Fruit fly (Drosophila melanogaster) whole organism, embryonic: ENCODE measurements around the gene CG7810.

ENCODE experiments used
- C15 ChIP-seq: fragments of 200-800 bp; sonication (Bioruptor generic); IDR thresholded peaks from 3 replicates; pipeline ENCODE4 v1.3.6; 2022; ENCODE audit warnings: missing biosample characterization, missing genetic modification characterization
- CG11093 ChIP-seq: fragments of 200-800 bp; sonication (Bioruptor generic); IDR thresholded peaks from 3 replicates; pipeline ENCODE4 v1.3.6; 2022; ENCODE audit warnings: missing biosample characterization, missing genetic modification characterization
- CG12071 ChIP-seq: fragments of 200-800 bp; sonication (Bioruptor generic); optimal IDR thresholded peaks from 3 replicates; lab custom pipeline; 2018; ENCODE audit warnings: missing biosample characterization, mild to moderate bottlenecking, missing genetic modification characterization
- CG12391 ChIP-seq: fragments of 200-800 bp; sonication (Bioruptor generic); optimal IDR thresholded peaks from 3 replicates; lab custom pipeline; 2018; ENCODE audit warnings: missing biosample characterization, mild to moderate bottlenecking, missing genetic modification characterization, moderate library complexity
- CG12659 ChIP-seq: fragments of 200-800 bp; sonication (Bioruptor generic); optimal IDR thresholded peaks from 3 replicates; lab custom pipeline; 2017; ENCODE audit warnings: mild to moderate bottlenecking, missing biosample characterization, missing genetic modification reagents, missing genetic modification characterization
- CG12769 ChIP-seq: fragments of 200-800 bp; sonication (Bioruptor generic); optimal IDR thresholded peaks from 2 replicates; lab custom pipeline; 2019; ENCODE audit warnings: missing biosample characterization, mild to moderate bottlenecking, missing genetic modification characterization, moderate library complexity
- CG13287 ChIP-seq: fragments of 200-800 bp; sonication (Bioruptor generic); IDR thresholded peaks from 2 replicates; pipeline ENCODE4 v1.3.6; 2022; ENCODE audit warnings: missing biosample characterization, missing genetic modification characterization; ENCODE audit not compliant: partially characterized antibody
- CG13624 ChIP-seq: fragments of 200-800 bp; sonication (Bioruptor generic); optimal IDR thresholded peaks from 2 replicates; lab custom pipeline; 2016; ENCODE audit warnings: missing biosample characterization, missing genetic modification characterization
- CG14667 ChIP-seq: fragments of 200-800 bp; sonication (Bioruptor generic); IDR thresholded peaks from 2 replicates; pipeline ENCODE4 v1.3.6; 2022; ENCODE audit warnings: missing biosample characterization, missing genetic modification characterization
- CG15073 ChIP-seq: fragments of 200-800 bp; sonication (Bioruptor generic); optimal IDR thresholded peaks from 2 replicates; lab custom pipeline; 2016; ENCODE audit warnings: missing biosample characterization, missing genetic modification characterization
- CG17361 ChIP-seq: fragments of 200-800 bp; sonication (Bioruptor generic); IDR thresholded peaks from 3 replicates; pipeline ENCODE4 v1.3.6; 2022; ENCODE audit warnings: missing biosample characterization, missing genetic modification characterization
- CG18476 ChIP-seq: fragments of 200-800 bp; sonication (Bioruptor generic); optimal IDR thresholded peaks from 2 replicates; lab custom pipeline; 2016; ENCODE audit warnings: missing biosample characterization, mild to moderate bottlenecking, missing genetic modification characterization
- CG2199 ChIP-seq: fragments of 200-800 bp; sonication (Bioruptor generic); IDR thresholded peaks from 3 replicates; pipeline ENCODE4 v1.3.6; 2022; ENCODE audit warnings: missing biosample characterization, missing genetic modification characterization
- CG3995 ChIP-seq: fragments of 200-800 bp; sonication (Bioruptor generic); optimal IDR thresholded peaks from 3 replicates; lab custom pipeline; 2016; ENCODE audit warnings: missing biosample characterization, missing genetic modification characterization
- CG4404 ChIP-seq: fragments of 200-800 bp; sonication (Bioruptor generic); IDR thresholded peaks from 2 replicates; pipeline ENCODE4 v1.3.6; 2022; ENCODE audit warnings: missing biosample characterization, missing genetic modification characterization
- CG6254 ChIP-seq: fragments of 200-800 bp; sonication (Bioruptor generic); optimal IDR thresholded peaks from 3 replicates; lab custom pipeline; 2017; ENCODE audit warnings: mild to moderate bottlenecking, missing biosample characterization, missing genetic modification reagents, missing genetic modification characterization
- CG6683 ChIP-seq: fragments of 200-800 bp; sonication (Bioruptor generic); optimal IDR thresholded peaks from 2 replicates; lab custom pipeline; 2017; ENCODE audit warnings: missing biosample characterization, mild to moderate bottlenecking, missing genetic modification characterization, missing genetic modification reagents
- CG7372 ChIP-seq: fragments of 200-800 bp; sonication (Bioruptor generic); IDR thresholded peaks from 2 replicates; pipeline ENCODE4 v1.3.6; 2022; ENCODE audit warnings: missing biosample characterization, missing genetic modification characterization
- CG8388 ChIP-seq: fragments of 200-800 bp; sonication (Bioruptor generic); optimal IDR thresholded peaks from 2 replicates; lab custom pipeline; 2019; ENCODE audit warnings: missing biosample characterization, mild to moderate bottlenecking, missing genetic modification characterization, moderate library complexity
- CG9215 ChIP-seq: fragments of 200-800 bp; sonication (Bioruptor generic); IDR thresholded peaks from 2 replicates; pipeline ENCODE4 v1.3.6; 2022; ENCODE audit warnings: missing biosample characterization, missing genetic modification characterization
- Dip2 ChIP-seq: fragments of 200-800 bp; sonication (Bioruptor generic); IDR thresholded peaks from 2 replicates; pipeline ENCODE4 v1.3.6; 2022; ENCODE audit warnings: missing biosample characterization, missing genetic modification characterization
- Doc3 ChIP-seq: fragments of 200-800 bp; sonication (Bioruptor generic); IDR thresholded peaks from 3 replicates; pipeline ENCODE4 v1.3.6; 2022; ENCODE audit warnings: missing biosample characterization, missing genetic modification characterization; ENCODE audit not compliant: partially characterized antibody
- Ets97D ChIP-seq: fragments of 200-800 bp; sonication (Bioruptor generic); optimal IDR thresholded peaks from 3 replicates; lab custom pipeline; 2016; ENCODE audit warnings: missing biosample characterization, missing genetic modification characterization
- HHEX ChIP-seq: fragments of 200-800 bp; sonication (Bioruptor generic); optimal IDR thresholded peaks from 3 replicates; lab custom pipeline; 2017; ENCODE audit warnings: missing biosample characterization, mild to moderate bottlenecking, missing genetic modification characterization, missing genetic modification reagents
- Hey ChIP-seq: fragments of 200-800 bp; sonication (Bioruptor generic); optimal IDR thresholded peaks from 3 replicates; lab custom pipeline; 2018; ENCODE audit warnings: missing biosample characterization, mild to moderate bottlenecking, missing genetic modification characterization
- Hr3 ChIP-seq: fragments of 200-800 bp; sonication (Bioruptor generic); optimal IDR thresholded peaks from 3 replicates; lab custom pipeline; 2016; ENCODE audit warnings: missing biosample characterization, missing genetic modification characterization
- Hsf ChIP-seq: fragments of 200-800 bp; sonication (Bioruptor generic); optimal IDR thresholded peaks from 3 replicates; lab custom pipeline; 2016; ENCODE audit warnings: missing biosample characterization, missing genetic modification characterization
- NK7.1 ChIP-seq: fragments of 200-800 bp; sonication (Bioruptor generic); optimal IDR thresholded peaks from 3 replicates; lab custom pipeline; 2016; ENCODE audit warnings: missing biosample characterization, missing genetic modification characterization
- Nf-YB ChIP-seq: fragments of 200-800 bp; sonication (Bioruptor generic); optimal IDR thresholded peaks from 3 replicates; lab custom pipeline; 2019; ENCODE audit warnings: missing biosample characterization, mild to moderate bottlenecking, missing genetic modification characterization, moderate library complexity
- Scr ChIP-seq: fragments of 200-800 bp; sonication (Bioruptor generic); IDR thresholded peaks from 2 replicates; pipeline ENCODE4 v1.3.6; 2022; ENCODE audit warnings: missing biosample characterization, missing genetic modification characterization; ENCODE audit not compliant: partially characterized antibody
- Tbp ChIP-seq: fragments of >200 bp; optimal IDR thresholded peaks from 2 replicates; lab custom pipeline; 2018; ENCODE audit warnings: missing biosample characterization, missing genetic modification characterization
- amos ChIP-seq: fragments of 200-800 bp; sonication (Bioruptor generic); IDR thresholded peaks from 2 replicates; pipeline ENCODE4 v1.3.6; 2022; ENCODE audit warnings: missing biosample characterization, missing genetic modification characterization; ENCODE audit not compliant: partially characterized antibody
- cad ChIP-seq: fragments of >200 bp; optimal IDR thresholded peaks from 2 replicates; lab custom pipeline; 2017; ENCODE audit warnings: missing biosample characterization, missing genetic modification characterization
- cas ChIP-seq: fragments of 200-800 bp; sonication (Bioruptor generic); IDR thresholded peaks from 2 replicates; pipeline ENCODE4 v1.3.6; 2022; ENCODE audit warnings: missing biosample characterization, missing genetic modification characterization
- dysf ChIP-seq: fragments of 200-800 bp; sonication (Bioruptor generic); IDR thresholded peaks from 3 replicates; pipeline ENCODE4 v1.3.6; 2022; ENCODE audit warnings: missing biosample characterization, missing genetic modification characterization
- fd3F ChIP-seq: fragments of 200-800 bp; sonication (Bioruptor generic); optimal IDR thresholded peaks from 2 replicates; lab custom pipeline; 2018; ENCODE audit warnings: missing biosample characterization, mild to moderate bottlenecking, missing genetic modification characterization, moderate library complexity
- gro ChIP-seq: fragments of 200-800 bp; sonication (Bioruptor generic); optimal IDR thresholded peaks from 2 replicates; lab custom pipeline; 2016; ENCODE audit warnings: missing biosample characterization, missing genetic modification characterization
- jing ChIP-seq: fragments of 200-800 bp; sonication (Bioruptor generic); optimal IDR thresholded peaks from 2 replicates; lab custom pipeline; 2018; ENCODE audit warnings: missing biosample characterization, mild to moderate bottlenecking, missing genetic modification characterization
- onecut ChIP-seq: fragments of 200-800 bp; sonication (Bioruptor generic); IDR thresholded peaks from 2 replicates; pipeline ENCODE4 v1.3.6; 2022; ENCODE audit warnings: missing biosample characterization, missing genetic modification characterization
- pb ChIP-seq: fragments of 200-800 bp; sonication (Bioruptor generic); optimal IDR thresholded peaks from 3 replicates; lab custom pipeline; 2016; ENCODE audit warnings: missing biosample characterization, missing genetic modification characterization
- pfk ChIP-seq: fragments of 200-800 bp; sonication (Bioruptor generic); optimal IDR thresholded peaks from 2 replicates; lab custom pipeline; 2018; ENCODE audit warnings: missing biosample characterization, mild to moderate bottlenecking, missing genetic modification characterization, moderate library complexity
- rib ChIP-seq: fragments of 200-800 bp; sonication (Bioruptor generic); IDR thresholded peaks from 2 replicates; pipeline ENCODE4 v1.3.6; 2022; ENCODE audit warnings: missing biosample characterization, missing genetic modification characterization
- schlank ChIP-seq: fragments of 200-800 bp; sonication (Bioruptor generic); optimal IDR thresholded peaks from 2 replicates; lab custom pipeline; 2018; ENCODE audit warnings: missing biosample characterization, mild to moderate bottlenecking, missing genetic modification characterization
- scrt ChIP-seq: fragments of 200-800 bp; sonication (Bioruptor generic); optimal IDR thresholded peaks from 2 replicates; lab custom pipeline; 2018; ENCODE audit warnings: missing biosample characterization, mild to moderate bottlenecking, missing genetic modification characterization, moderate library complexity
- sens ChIP-seq: fragments of 200-800 bp; sonication (Bioruptor generic); peaks from one replicate; lab custom pipeline; 2016; ENCODE audit warnings: missing biosample characterization, missing genetic modification characterization
- tgo ChIP-seq: fragments of 200-800 bp; sonication (Bioruptor generic); IDR thresholded peaks from 3 replicates; pipeline ENCODE4 v1.3.6; 2022; ENCODE audit warnings: missing biosample characterization, missing genetic modification characterization
- tin ChIP-seq: fragments of 200-800 bp; sonication (Bioruptor generic); optimal IDR thresholded peaks from 3 replicates; lab custom pipeline; 2016; ENCODE audit warnings: missing biosample characterization, missing genetic modification characterization
- tio ChIP-seq: fragments of 200-800 bp; sonication (Bioruptor generic); optimal IDR thresholded peaks from 2 replicates; lab custom pipeline; 2017; ENCODE audit warnings: missing biosample characterization, missing genetic modification characterization, inconsistent platforms
- trh ChIP-seq: fragments of 200-800 bp; sonication (Bioruptor generic); optimal IDR thresholded peaks from 2 replicates; lab custom pipeline; 2016; ENCODE audit warnings: missing biosample characterization, missing genetic modification characterization
- twi ChIP-seq: fragments of 200-800 bp; optimal IDR thresholded peaks from 2 replicates; lab custom pipeline; 2019; ENCODE audit warnings: missing biosample characterization, mild to moderate bottlenecking, missing genetic modification characterization, moderate library complexity

The CG7810 gene

dm6 chr2L:8277561-8278201 lies 33.3 kb downstream of the CG7810 start (continued):
- TF ChIP-seq cas (peak; percentile 93), CG11093 (GFP tag; lab: Robert Waterston, UW) (peak; percentile 97), CG6254 (GFP tag; lab: Kevin White, UChicago) (peak; percentile 96), tio (GFP tag; lab: Kevin White, UChicago) (peak; percentile 96), pb (GFP tag; lab: Kevin White, UChicago) (peak; percentile 61), tin (GFP tag; lab: Kevin White, UChicago) (peak; percentile 99), Tbp (GFP tag; lab: Kevin White, UChicago) (no peak), CG3995 (GFP tag; lab: Kevin White, UChicago) (peak; percentile 66), Doc3 (GFP tag; lab: Robert Waterston, UW) (no peak), CG17361 (GFP tag; lab: Robert Waterston, UW) (peak; percentile 99), Dip2 (GFP tag; lab: Robert Waterston, UW) (no peak; the same call in 1 of the 2 replicates), sens (peak; percentile 99), scrt (peak; percentile 92), Scr (no peak), twi (peak; percentile 90), pfk (GFP tag; lab: Kevin White, UChicago) (peak; percentile 43), CG9215 (GFP tag; lab: Robert Waterston, UW) (peak; percentile 93), dysf (GFP tag; lab: Robert Waterston, UW) (peak; percentile 99), NK7.1 (GFP tag; lab: Kevin White, UChicago) (peak; percentile 89), Hr3 (peak; percentile 99), CG6683 (peak; percentile 94), CG15073 (peak; percentile 89), CG4404 (GFP tag; lab: Robert Waterston, UW) (peak; percentile 98), CG14667 (GFP tag; lab: Robert Waterston, UW) (peak; percentile 98; the same call in 1 of the 2 replicates), Hsf (peak; percentile 96), trh (GFP tag; lab: Kevin White, UChicago) (peak; percentile 98), CG8388 (GFP tag; lab: Kevin White, UChicago) (peak; percentile 98), onecut (GFP tag; lab: Robert Waterston, UW) (peak; percentile 96), HHEX (GFP tag; lab: Kevin White, UChicago) (peak; percentile 96), CG12659 (GFP tag; lab: Kevin White, UChicago) (peak; percentile 97), gro (GFP tag; lab: Kevin White, UChicago) (peak; percentile 79), CG7372 (peak; percentile 97), CG12391 (tag; lab: Kevin White, UChicago) (peak; percentile 99), C15 (GFP tag; lab: Robert Waterston, UW) (peak; percentile 92), cad (GFP tag; lab: Kevin White, UChicago) (no peak), Ets97D (GFP tag; lab: Kevin White, UChicago) (peak; percentile 83), jing (GFP tag; lab: Kevin White, UChicago) (peak; percentile 77), CG12769 (tag; lab: Kevin White, UChicago) (peak; percentile 87), CG13624 (GFP tag; lab: Kevin White, UChicago) (peak; percentile 87), CG2199 (GFP tag; lab: Robert Waterston, UW) (peak; percentile 99), tgo (GFP tag; lab: Robert Waterston, UW) (peak; percentile 99), CG18476 (GFP tag; lab: Kevin White, UChicago) (peak; percentile 97), Hey (tag; lab: Kevin White, UChicago) (peak; percentile 69), amos (GFP tag; lab: Robert Waterston, UW) (peak; percentile 28; the same call in 1 of the 2 replicates), fd3F (peak; percentile 92), Nf-YB (GFP tag; lab: Kevin White, UChicago) (peak; percentile 89), CG13287 (GFP tag; lab: Robert Waterston, UW) (no peak), rib (GFP tag; lab: Robert Waterston, UW) (peak; percentile 97), CG12071 (peak; percentile 88), schlank (tag; lab: Kevin White, UChicago) (peak; percentile 79)
